Fruit fly (Drosophila melanogaster) whole organism, embryonic: ENCODE data around the gene Plzf.

Experiments used
- CG1024 ChIP-seq: fragments of 200-800 bp; sonication (Bioruptor generic); IDR thresholded peaks from 2 replicates; pipeline ENCODE4 v1.3.6; 2022; ENCODE audit warnings: missing biosample characterization, missing genetic modification characterization
- CG11456 ChIP-seq: fragments of 200-800 bp; sonication (Bioruptor generic); IDR thresholded peaks from 3 replicates; pipeline ENCODE4 v1.3.6; 2022; ENCODE audit warnings: missing biosample characterization, missing genetic modification characterization
- CG12155 ChIP-seq: fragments of 200-800 bp; sonication (Bioruptor generic); optimal IDR thresholded peaks from 3 replicates; lab custom pipeline; 2016; ENCODE audit warnings: missing biosample characterization, missing genetic modification characterization
- CG12659 ChIP-seq: fragments of 200-800 bp; sonication (Bioruptor generic); optimal IDR thresholded peaks from 3 replicates; lab custom pipeline; 2017; ENCODE audit warnings: mild to moderate bottlenecking, missing biosample characterization, missing genetic modification reagents, missing genetic modification characterization
- CG14710 ChIP-seq: fragments of 200-800 bp; sonication (Bioruptor generic); optimal IDR thresholded peaks from 3 replicates; lab custom pipeline; 2019; ENCODE audit warnings: missing biosample characterization, mild to moderate bottlenecking, missing genetic modification characterization, moderate library complexity
- CG14965 ChIP-seq: fragments of 200-800 bp; sonication (Bioruptor generic); optimal IDR thresholded peaks from 2 replicates; lab custom pipeline; 2016; ENCODE audit warnings: missing biosample characterization, missing genetic modification characterization, borderline replicate concordance
- CG15514 ChIP-seq: fragments of 200-800 bp; sonication (Bioruptor generic); optimal IDR thresholded peaks from 3 replicates; lab custom pipeline; 2017; ENCODE audit warnings: missing biosample characterization, missing genetic modification characterization, mild to moderate bottlenecking, moderate library complexity, missing genetic modification reagents
- CG15696 ChIP-seq: fragments of 200-800 bp; sonication (Bioruptor generic); optimal IDR thresholded peaks from 2 replicates; lab custom pipeline; 2019; ENCODE audit warnings: missing biosample characterization, mild to moderate bottlenecking, missing genetic modification characterization, moderate library complexity
- CG1603 ChIP-seq: fragments of 200-800 bp; sonication (Bioruptor generic); optimal IDR thresholded peaks from 2 replicates; lab custom pipeline; 2019; ENCODE audit warnings: missing biosample characterization, mild to moderate bottlenecking, missing genetic modification characterization, moderate library complexity
- CG3838 ChIP-seq: fragments of 200-800 bp; sonication (Bioruptor generic); optimal IDR thresholded peaks from 3 replicates; lab custom pipeline; 2016; ENCODE audit warnings: missing biosample characterization, missing genetic modification characterization
- CG4617 ChIP-seq: fragments of 200-800 bp; sonication (Bioruptor generic); optimal IDR thresholded peaks from 3 replicates; lab custom pipeline; 2016; ENCODE audit warnings: missing biosample characterization, missing genetic modification characterization, borderline replicate concordance
- CG6272 ChIP-seq: fragments of 200-800 bp; sonication (Bioruptor generic); IDR thresholded peaks from 2 replicates; pipeline ENCODE4 v1.3.6; 2022; ENCODE audit warnings: missing biosample characterization, missing genetic modification characterization
- CG7987 ChIP-seq: fragments of 200-800 bp; sonication (Bioruptor generic); optimal IDR thresholded peaks from 2 replicates; lab custom pipeline; 2018; ENCODE audit warnings: missing biosample characterization, mild to moderate bottlenecking, missing genetic modification characterization, moderate library complexity
- CG9932 ChIP-seq: fragments of 200-800 bp; sonication (Bioruptor generic); IDR thresholded peaks from 2 replicates; pipeline ENCODE4 v1.3.6; 2022; ENCODE audit warnings: missing biosample characterization, missing genetic modification characterization
- CHES-1-like ChIP-seq: fragments of 200-800 bp; sonication (Bioruptor generic); optimal IDR thresholded peaks from 2 replicates; lab custom pipeline; 2016; ENCODE audit warnings: missing biosample characterization, missing genetic modification characterization
- CTCF ChIP-seq: fragments of 200-800 bp; sonication (Bioruptor generic); optimal IDR thresholded peaks from 2 replicates; lab custom pipeline; 2017; ENCODE audit warnings: missing biosample characterization, mild to moderate bottlenecking, missing genetic modification characterization, moderate library complexity
- Doc2 ChIP-seq: fragments of 200-800 bp; sonication (Bioruptor generic); IDR thresholded peaks from 2 replicates; pipeline ENCODE4 v1.3.6; 2022; ENCODE audit warnings: missing biosample characterization, missing genetic modification characterization
- Elba2 ChIP-seq: fragments of 200-800 bp; sonication (Bioruptor generic); optimal IDR thresholded peaks from 3 replicates; lab custom pipeline; 2016; ENCODE audit warnings: missing biosample characterization, missing genetic modification characterization
- H2.0 ChIP-seq: fragments of 200-800 bp; sonication (Bioruptor generic); IDR thresholded peaks from 2 replicates; pipeline ENCODE4 v1.3.6; 2022; ENCODE audit warnings: missing biosample characterization, missing genetic modification characterization
- Hsf ChIP-seq: fragments of 200-800 bp; sonication (Bioruptor generic); optimal IDR thresholded peaks from 3 replicates; lab custom pipeline; 2016; ENCODE audit warnings: missing biosample characterization, missing genetic modification characterization
- MBD-R2 ChIP-seq: fragments of 200-800 bp; sonication (Bioruptor generic); IDR thresholded peaks from 2 replicates; pipeline ENCODE4 v1.3.6; 2022; ENCODE audit warnings: missing biosample characterization, missing genetic modification characterization
- Med ChIP-seq: fragments of 200-800 bp; sonication (Bioruptor generic); peaks from one replicate; lab custom pipeline; 2016; ENCODE audit warnings: missing biosample characterization, missing genetic modification characterization, mild to moderate bottlenecking, inconsistent platforms, moderate library complexity
- Myb ChIP-seq: fragments of 200-800 bp; sonication (Bioruptor generic); optimal IDR thresholded peaks from 2 replicates; lab custom pipeline; 2016; ENCODE audit warnings: missing biosample characterization, missing genetic modification characterization
- NC2β ChIP-seq: fragments of 200-800 bp; sonication (Bioruptor generic); optimal IDR thresholded peaks from 2 replicates; lab custom pipeline; 2016; ENCODE audit warnings: missing biosample characterization, missing genetic modification characterization
- Side ChIP-seq: fragments of 200-800 bp; sonication (Bioruptor generic); optimal IDR thresholded peaks from 2 replicates; lab custom pipeline; 2016; ENCODE audit warnings: missing biosample characterization, missing genetic modification characterization
- Sin3A ChIP-seq: fragments of >200 bp; optimal IDR thresholded peaks from 2 replicates; lab custom pipeline; 2018
- Taf1 ChIP-seq: fragments of 200-800 bp; sonication (Bioruptor generic); IDR thresholded peaks from 2 replicates; pipeline ENCODE4 v1.3.6; 2022; ENCODE audit warnings: missing biosample characterization, missing genetic modification characterization
- Trl ChIP-seq, 3 experiments: fragments of >200 bp in 2 of 3; fragments of 200-800 bp in 1 of 3; sonication (Bioruptor generic) in 1 of 3; optimal IDR thresholded peaks; 2 replicates in 1 of 3; 3 replicates in 2 of 3; lab custom pipeline; 2016 to 2017; ENCODE audit warnings: missing biosample characterization in 1 of 3, missing genetic modification characterization in 1 of 3
- Vsx1 ChIP-seq: fragments of 200-800 bp; sonication (Bioruptor generic); optimal IDR thresholded peaks from 2 replicates; lab custom pipeline; 2017; ENCODE audit warnings: missing biosample characterization, mild to moderate bottlenecking, missing genetic modification characterization, missing genetic modification reagents
- br ChIP-seq: fragments of >200 bp; optimal IDR thresholded peaks from 2 replicates; lab custom pipeline; 2017
- cas ChIP-seq: fragments of 200-800 bp; sonication (Bioruptor generic); IDR thresholded peaks from 2 replicates; pipeline ENCODE4 v1.3.6; 2022; ENCODE audit warnings: missing biosample characterization, missing genetic modification characterization
- chif ChIP-seq, 2 experiments: fragments of 200-800 bp; sonication (Bioruptor generic); optimal IDR thresholded peaks; 3 replicates each; lab custom pipeline; 2016; ENCODE audit warnings: missing biosample characterization in 2 of 2, missing genetic modification characterization in 2 of 2
- crp ChIP-seq, 2 experiments: fragments of 200-800 bp; sonication (Bioruptor generic); optimal IDR thresholded peaks; 2 replicates in 1 of 2; 3 replicates in 1 of 2; lab custom pipeline; 2017; ENCODE audit warnings: missing biosample characterization in 2 of 2, missing genetic modification characterization in 2 of 2, mild to moderate bottlenecking in 1 of 2, moderate library complexity in 1 of 2
- ems ChIP-seq: fragments of 200-800 bp; sonication (Bioruptor generic); optimal IDR thresholded peaks from 3 replicates; lab custom pipeline; 2016; ENCODE audit warnings: missing biosample characterization, missing genetic modification characterization
- gfzf ChIP-seq: fragments of 200-800 bp; sonication (Bioruptor generic); optimal IDR thresholded peaks from 2 replicates; lab custom pipeline; 2016; ENCODE audit warnings: missing biosample characterization, mild to moderate bottlenecking, missing genetic modification characterization, moderate library complexity
- gro ChIP-seq: fragments of 200-800 bp; sonication (Bioruptor generic); optimal IDR thresholded peaks from 2 replicates; lab custom pipeline; 2016; ENCODE audit warnings: missing biosample characterization, missing genetic modification characterization
- ind ChIP-seq: fragments of 200-800 bp; sonication (Bioruptor generic); optimal IDR thresholded peaks from 3 replicates; lab custom pipeline; 2016; ENCODE audit warnings: missing biosample characterization, missing genetic modification characterization
- lbe ChIP-seq: fragments of 200-800 bp; sonication (Bioruptor generic); optimal IDR thresholded peaks from 2 replicates; lab custom pipeline; 2016; ENCODE audit warnings: missing biosample characterization, mild to moderate bottlenecking, missing genetic modification characterization
- mam ChIP-seq: fragments of 200-800 bp; sonication (Bioruptor generic); optimal IDR thresholded peaks from 3 replicates; lab custom pipeline; 2016; ENCODE audit warnings: missing biosample characterization, missing genetic modification characterization
- nerfin-2 ChIP-seq: fragments of 200-800 bp; sonication (Bioruptor generic); IDR thresholded peaks from 2 replicates; pipeline ENCODE4 v1.3.6; 2022; ENCODE audit warnings: missing biosample characterization, missing genetic modification characterization; ENCODE audit not compliant: partially characterized antibody
- nmo ChIP-seq: fragments of 200-800 bp; sonication (Bioruptor generic); optimal IDR thresholded peaks from 2 replicates; lab custom pipeline; 2018; ENCODE audit warnings: missing biosample characterization, mild to moderate bottlenecking, missing genetic modification characterization, moderate library complexity
- oc ChIP-seq: fragments of 200-800 bp; sonication (Bioruptor generic); optimal IDR thresholded peaks from 2 replicates; lab custom pipeline; 2018; ENCODE audit warnings: missing biosample characterization, mild to moderate bottlenecking, missing genetic modification characterization, moderate library complexity
- pho ChIP-seq: fragments of 200-800 bp; sonication (Bioruptor generic); optimal IDR thresholded peaks from 2 replicates; lab custom pipeline; 2016; ENCODE audit warnings: missing biosample characterization, missing genetic modification characterization
- pum ChIP-seq: fragments of 200-800 bp; sonication (Bioruptor generic); optimal IDR thresholded peaks from 2 replicates; lab custom pipeline; 2016; ENCODE audit warnings: missing biosample characterization, missing genetic modification characterization
- pzg ChIP-seq: fragments of 200-800 bp; sonication (Bioruptor generic); optimal IDR thresholded peaks from 3 replicates; lab custom pipeline; 2018; ENCODE audit warnings: missing biosample characterization, mild to moderate bottlenecking, missing genetic modification characterization, moderate library complexity
- ranshi ChIP-seq: fragments of 200-800 bp; sonication (Bioruptor generic); IDR thresholded peaks from 2 replicates; pipeline ENCODE4 v1.3.6; 2022; ENCODE audit warnings: missing biosample characterization, missing genetic modification characterization
- row ChIP-seq: fragments of 200-800 bp; sonication (Bioruptor generic); IDR thresholded peaks from 3 replicates; pipeline ENCODE4 v1.3.6; 2022; ENCODE audit warnings: missing biosample characterization, missing genetic modification characterization
- sd ChIP-seq: fragments of 200-800 bp; sonication (Bioruptor generic); optimal IDR thresholded peaks from 3 replicates; lab custom pipeline; 2018; ENCODE audit warnings: missing biosample characterization, mild to moderate bottlenecking, missing genetic modification characterization, moderate library complexity
- sisA ChIP-seq: fragments of 200-800 bp; sonication (Bioruptor generic); IDR thresholded peaks from 2 replicates; pipeline ENCODE4 v1.3.6; 2022; ENCODE audit warnings: missing biosample characterization, missing genetic modification characterization
- sna ChIP-seq: fragments of 200-800 bp; sonication (Bioruptor generic); IDR thresholded peaks from 2 replicates; pipeline ENCODE4 v1.3.6; 2022; ENCODE audit warnings: missing biosample characterization, missing genetic modification characterization; ENCODE audit not compliant: partially characterized antibody
- stwl ChIP-seq: fragments of 200-800 bp; sonication (Bioruptor generic); optimal IDR thresholded peaks from 3 replicates; lab custom pipeline; 2018; ENCODE audit warnings: missing biosample characterization, mild to moderate bottlenecking, missing genetic modification characterization, moderate library complexity
- sug ChIP-seq: fragments of 200-800 bp; optimal IDR thresholded peaks from 2 replicates; lab custom pipeline; 2019; ENCODE audit warnings: missing biosample characterization, mild to moderate bottlenecking, missing genetic modification characterization, moderate library complexity

The Plzf gene

DNA sequence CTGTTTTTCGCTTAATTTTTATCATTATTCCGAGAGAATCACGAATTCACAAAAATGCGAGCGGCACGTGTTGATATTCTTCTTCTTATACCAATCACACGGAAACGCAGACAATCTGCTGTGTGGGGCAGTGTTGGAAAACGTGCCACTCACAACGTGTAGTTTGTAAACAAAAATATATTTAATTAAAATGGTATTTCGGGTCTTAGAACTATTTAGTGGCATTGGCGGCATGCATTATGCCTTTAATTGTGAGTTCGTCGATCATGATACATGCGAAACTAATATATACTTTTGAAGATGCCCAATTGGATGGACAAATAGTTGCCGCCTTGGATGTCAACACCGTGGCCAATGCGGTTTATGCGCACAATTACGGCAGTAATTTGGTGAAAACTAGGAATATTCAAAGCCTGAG is 47.7 kb upstream of the Plzf start, which contains the start of the genes CG6712 and Mt2 (continued):
- TF ChIP-seq sna (GFP tag; lab: Robert Waterston, UW) (no peak), nerfin-2 (GFP tag; lab: Robert Waterston, UW) (no peak), row (GFP tag; lab: Robert Waterston, UW) (0 out of 3 replicates have a peak, but pooled peaks have one; percentile 17), Elba2 (GFP tag; lab: Kevin White, UChicago) (peak; percentile 53), crp (GFP tag; optimal IDR thresholded peaks at IDR 0.05; lab: Kevin White, UChicago) (peak in 1 of 2 experiments; percentile 67), Med (GFP tag; lab: Kevin White, UChicago) (peak; percentile 83), CG6272 (GFP tag; lab: Robert Waterston, UW) (no peak), NC2β (GFP tag; lab: Kevin White, UChicago) (no peak), cas (GFP tag; lab: Robert Waterston, UW) (no peak), CHES-1-like (GFP tag; lab: Kevin White, UChicago) (peak; percentile 1), pho (GFP tag; lab: Kevin White, UChicago) (no peak), H2.0 (no peak), CG12155 (GFP tag; lab: Kevin White, UChicago) (no peak), ems (GFP tag; lab: Kevin White, UChicago) (peak; percentile 20), CG12659 (GFP tag; lab: Kevin White, UChicago) (peak; percentile 42), CG4617 (GFP tag; lab: Kevin White, UChicago) (peak; percentile 44), Myb (GFP tag; lab: Kevin White, UChicago) (peak; percentile 4), Vsx1 (GFP tag; lab: Kevin White, UChicago) (no peak), CG7987 (peak; percentile 5), CG15514 (GFP tag; lab: Kevin White, UChicago) (peak; percentile 8), oc (tag; lab: Kevin White, UChicago) (no peak), nmo (peak; percentile 5), pzg (GFP tag; lab: Kevin White, UChicago) (peak; percentile 63), lbe (GFP tag; lab: Kevin White, UChicago) (no peak), CG3838 (GFP tag; lab: Kevin White, UChicago) (no peak), sisA (GFP tag; lab: Robert Waterston, UW) (no peak), br (no peak), MBD-R2 (GFP tag; lab: Robert Waterston, UW) (peak; percentile 91), pum (GFP tag; lab: Kevin White, UChicago) (no peak), Taf1 (GFP tag; lab: Robert Waterston, UW) (no peak), Doc2 (GFP tag; lab: Robert Waterston, UW) (no peak), ind (no peak), CTCF (no peak), chif (GFP tag; optimal IDR thresholded peaks at IDR 0.05; lab: Kevin White, UChicago) (no peak), mam (no peak), ranshi (GFP tag; lab: Robert Waterston, UW) (no peak), CG9932 (GFP tag; lab: Robert Waterston, UW) (peak; percentile 22; the same call in 1 of the 2 replicates), gfzf (GFP tag; lab: Kevin White, UChicago) (peak; percentile 11), CG1024 (GFP tag; lab: Robert Waterston, UW) (no peak), sug (tag; lab: Kevin White, UChicago) (peak; percentile 25), CG14710 (tag; lab: Kevin White, UChicago) (peak; percentile 63), stwl (peak; percentile 64), sd (peak; percentile 68), Hsf (GFP tag; lab: Kevin White, UChicago) (no peak), CG15696 (no peak), CG1603 (peak; percentile 26), Sin3A (peak; percentile 43), Side (no peak), Trl (optimal IDR thresholded peaks at IDR 0.05; lab: Kevin White, UChicago) (no peak), Trl (GFP tag; optimal IDR thresholded peaks at IDR 0.05; lab: Kevin White, UChicago) (no peak), gro (GFP tag; lab: Kevin White, UChicago) (peak; percentile 13), CG11456 (peak; percentile 18; the same call in 1 of the 3 replicates), CG14965 (GFP tag; lab: Kevin White, UChicago) (no peak)
